Fruit fly (Drosophila melanogaster) whole organism, embryonic: ENCODE results near the gene Reg-2.

ENCODE experiments used
- Asciz ChIP-seq: fragments of 200-800 bp; sonication (Bioruptor generic); optimal IDR thresholded peaks from 2 replicates; lab custom pipeline; 2017; ENCODE audit warnings: missing biosample characterization, mild to moderate bottlenecking, missing genetic modification characterization, missing genetic modification reagents
- Atf-2 ChIP-seq: fragments of 200-800 bp; sonication (Bioruptor generic); optimal IDR thresholded peaks from 2 replicates; lab custom pipeline; 2016; ENCODE audit warnings: missing biosample characterization, missing genetic modification characterization
- BtbVII ChIP-seq: fragments of 200-800 bp; sonication (Bioruptor generic); optimal IDR thresholded peaks from 3 replicates; lab custom pipeline; 2017; ENCODE audit warnings: missing biosample characterization, mild to moderate bottlenecking, missing genetic modification characterization
- CG10654 ChIP-seq: fragments of 200-800 bp; sonication (Bioruptor generic); optimal IDR thresholded peaks from 2 replicates; lab custom pipeline; 2016; ENCODE audit warnings: missing biosample characterization, missing genetic modification characterization
- CG11560 ChIP-seq: fragments of 200-800 bp; sonication (Bioruptor generic); IDR thresholded peaks from 3 replicates; pipeline ENCODE4 v1.3.6; 2022; ENCODE audit warnings: missing biosample characterization, missing genetic modification characterization
- CG11695 ChIP-seq: fragments of 200-800 bp; sonication (Bioruptor generic); IDR thresholded peaks from 3 replicates; pipeline ENCODE4 v1.3.6; 2022; ENCODE audit warnings: missing biosample characterization, missing genetic modification characterization
- CG12236 ChIP-seq: fragments of 200-800 bp; sonication (Bioruptor generic); optimal IDR thresholded peaks from 2 replicates; lab custom pipeline; 2016; ENCODE audit warnings: missing biosample characterization, missing genetic modification characterization
- CG12769 ChIP-seq: fragments of 200-800 bp; sonication (Bioruptor generic); optimal IDR thresholded peaks from 2 replicates; lab custom pipeline; 2019; ENCODE audit warnings: missing biosample characterization, mild to moderate bottlenecking, missing genetic modification characterization, moderate library complexity
- CG14710 ChIP-seq: fragments of 200-800 bp; sonication (Bioruptor generic); optimal IDR thresholded peaks from 3 replicates; lab custom pipeline; 2019; ENCODE audit warnings: missing biosample characterization, mild to moderate bottlenecking, missing genetic modification characterization, moderate library complexity
- CG16815 ChIP-seq: fragments of 200-800 bp; sonication (Bioruptor generic); optimal IDR thresholded peaks from 3 replicates; lab custom pipeline; 2017; ENCODE audit warnings: missing biosample characterization, mild to moderate bottlenecking, missing genetic modification characterization
- CG17385 ChIP-seq: fragments of 200-800 bp; sonication (Bioruptor generic); optimal IDR thresholded peaks from 3 replicates; lab custom pipeline; 2018; ENCODE audit warnings: missing biosample characterization, mild to moderate bottlenecking, missing genetic modification characterization
- CG17802 ChIP-seq: fragments of 200-800 bp; sonication (Bioruptor generic); optimal IDR thresholded peaks from 2 replicates; lab custom pipeline; 2018; ENCODE audit warnings: missing biosample characterization, mild to moderate bottlenecking, missing genetic modification characterization, moderate library complexity
- CG1792 ChIP-seq: fragments of 200-800 bp; sonication (Bioruptor generic); optimal IDR thresholded peaks from 2 replicates; lab custom pipeline; 2016; ENCODE audit warnings: missing biosample characterization, missing genetic modification characterization
- CG1832 ChIP-seq: fragments of 200-800 bp; sonication (Bioruptor generic); optimal IDR thresholded peaks from 2 replicates; lab custom pipeline; 2017; ENCODE audit warnings: missing biosample characterization, mild to moderate bottlenecking, missing genetic modification characterization, inconsistent platforms
- CG32772 ChIP-seq: fragments of 200-800 bp; sonication (Bioruptor generic); IDR thresholded peaks from 2 replicates; pipeline ENCODE4 v1.3.6; 2022; ENCODE audit warnings: missing biosample characterization, missing genetic modification characterization
- CG3281 ChIP-seq: fragments of 200-800 bp; sonication (Bioruptor generic); optimal IDR thresholded peaks from 3 replicates; lab custom pipeline; 2017; ENCODE audit warnings: missing biosample characterization, mild to moderate bottlenecking, missing genetic modification characterization
- CG33557 ChIP-seq: fragments of 200-800 bp; sonication (Bioruptor generic); optimal IDR thresholded peaks from 2 replicates; lab custom pipeline; 2019; ENCODE audit warnings: missing biosample characterization, mild to moderate bottlenecking, missing genetic modification characterization, moderate library complexity
- CG34422 ChIP-seq: fragments of 200-800 bp; sonication (Bioruptor generic); IDR thresholded peaks from 3 replicates; pipeline ENCODE4 v1.3.6; 2022; ENCODE audit warnings: missing biosample characterization, missing genetic modification characterization
- CG42726 ChIP-seq: fragments of 200-800 bp; sonication (Bioruptor generic); IDR thresholded peaks from 2 replicates; pipeline ENCODE4 v1.3.6; 2022; ENCODE audit warnings: missing biosample characterization, missing genetic modification characterization; ENCODE audit not compliant: partially characterized antibody
- CG4854 ChIP-seq: fragments of 200-800 bp; sonication (Bioruptor generic); optimal IDR thresholded peaks from 2 replicates; lab custom pipeline; 2016; ENCODE audit warnings: missing biosample characterization, missing genetic modification characterization, inconsistent platforms
- CG6272 ChIP-seq: fragments of 200-800 bp; sonication (Bioruptor generic); IDR thresholded peaks from 2 replicates; pipeline ENCODE4 v1.3.6; 2022; ENCODE audit warnings: missing biosample characterization, missing genetic modification characterization
- CG7556 ChIP-seq: fragments of 200-800 bp; sonication (Bioruptor generic); optimal IDR thresholded peaks from 2 replicates; lab custom pipeline; 2017; ENCODE audit warnings: missing biosample characterization, mild to moderate bottlenecking, missing genetic modification characterization
- CG9609 ChIP-seq: fragments of 200-800 bp; sonication (Bioruptor generic); optimal IDR thresholded peaks from 3 replicates; lab custom pipeline; 2016; ENCODE audit warnings: missing biosample characterization, missing genetic modification characterization
- D ChIP-seq, 2 experiments: fragments of 200-800 bp in 1 of 2; fragments of >200 bp in 1 of 2; sonication (Bioruptor generic) in 1 of 2; optimal IDR thresholded peaks; 2 replicates in 1 of 2; 3 replicates in 1 of 2; lab custom pipeline; 2017; ENCODE audit warnings: mild to moderate bottlenecking in 1 of 2, missing biosample characterization in 1 of 2, missing genetic modification characterization in 1 of 2, missing genetic modification reagents in 1 of 2
- D19A ChIP-seq: fragments of 200-800 bp; optimal IDR thresholded peaks from 3 replicates; lab custom pipeline; 2019; ENCODE audit warnings: missing biosample characterization, mild to moderate bottlenecking, missing genetic modification characterization, moderate library complexity
- Doc3 ChIP-seq: fragments of 200-800 bp; sonication (Bioruptor generic); IDR thresholded peaks from 3 replicates; pipeline ENCODE4 v1.3.6; 2022; ENCODE audit warnings: missing biosample characterization, missing genetic modification characterization; ENCODE audit not compliant: partially characterized antibody
- Ets65A ChIP-seq: fragments of 200-800 bp; sonication (Bioruptor generic); peaks from one replicate; lab custom pipeline; 2016; ENCODE audit warnings: missing biosample characterization, missing genetic modification characterization
- HLH4C ChIP-seq: fragments of 200-800 bp; sonication (Bioruptor generic); IDR thresholded peaks from 3 replicates; pipeline ENCODE4 v1.3.6; 2022; ENCODE audit warnings: missing biosample characterization, missing genetic modification characterization; ENCODE audit not compliant: partially characterized antibody
- Mad ChIP-seq: fragments of 200-800 bp; sonication (Bioruptor generic); optimal IDR thresholded peaks from 2 replicates; lab custom pipeline; 2016; ENCODE audit warnings: missing biosample characterization, missing genetic modification characterization
- Ssrp ChIP-seq: fragments of 200-800 bp; sonication (Bioruptor generic); optimal IDR thresholded peaks from 2 replicates; lab custom pipeline; 2018; ENCODE audit warnings: missing biosample characterization, mild to moderate bottlenecking, missing genetic modification characterization, moderate library complexity
- Trl ChIP-seq, 3 experiments: fragments of >200 bp in 2 of 3; fragments of 200-800 bp in 1 of 3; sonication (Bioruptor generic) in 1 of 3; optimal IDR thresholded peaks; 2 replicates in 1 of 3; 3 replicates in 2 of 3; lab custom pipeline; 2016 to 2017; ENCODE audit warnings: missing biosample characterization in 1 of 3, missing genetic modification characterization in 1 of 3
- ase ChIP-seq: fragments of 200-800 bp; sonication (Bioruptor generic); IDR thresholded peaks from 3 replicates; pipeline ENCODE4 v1.3.6; 2022; ENCODE audit warnings: missing biosample characterization, missing genetic modification characterization
- dan ChIP-seq: fragments of 200-800 bp; sonication (Bioruptor generic); IDR thresholded peaks from 2 replicates; pipeline ENCODE4 v1.3.6; 2022; ENCODE audit warnings: missing biosample characterization, missing genetic modification characterization
- dmrt11E ChIP-seq: fragments of 200-800 bp; sonication (Bioruptor generic); optimal IDR thresholded peaks from 3 replicates; lab custom pipeline; 2018; ENCODE audit warnings: missing biosample characterization, mild to moderate bottlenecking, missing genetic modification characterization, moderate library complexity
- en ChIP-seq: fragments of 200-800 bp; sonication (Bioruptor generic); optimal IDR thresholded peaks from 2 replicates; lab custom pipeline; 2016; ENCODE audit warnings: missing biosample characterization, missing genetic modification characterization
- hbn ChIP-seq: fragments of 200-800 bp; sonication (Bioruptor generic); IDR thresholded peaks from 2 replicates; pipeline ENCODE4 v1.3.6; 2022; ENCODE audit warnings: missing biosample characterization, missing genetic modification characterization; ENCODE audit not compliant: partially characterized antibody
- kah ChIP-seq: fragments of 200-800 bp; sonication (Bioruptor generic); optimal IDR thresholded peaks from 2 replicates; lab custom pipeline; 2018; ENCODE audit warnings: missing biosample characterization, mild to moderate bottlenecking, missing genetic modification characterization
- lab ChIP-seq: fragments of 200-800 bp; sonication (Bioruptor generic); optimal IDR thresholded peaks from 3 replicates; lab custom pipeline; 2017; ENCODE audit warnings: missing biosample characterization, missing genetic modification characterization, mild to moderate bottlenecking, moderate library complexity, missing genetic modification reagents
- p53 ChIP-seq: fragments of 200-800 bp; sonication (Bioruptor generic); optimal IDR thresholded peaks from 2 replicates; lab custom pipeline; 2016; ENCODE audit warnings: missing biosample characterization, missing genetic modification characterization
- pho ChIP-seq: fragments of 200-800 bp; sonication (Bioruptor generic); optimal IDR thresholded peaks from 2 replicates; lab custom pipeline; 2016; ENCODE audit warnings: missing biosample characterization, missing genetic modification characterization
- pzg ChIP-seq: fragments of 200-800 bp; sonication (Bioruptor generic); optimal IDR thresholded peaks from 3 replicates; lab custom pipeline; 2018; ENCODE audit warnings: missing biosample characterization, mild to moderate bottlenecking, missing genetic modification characterization, moderate library complexity
- repo ChIP-seq: fragments of 200-800 bp; sonication (Bioruptor generic); optimal IDR thresholded peaks from 2 replicates; lab custom pipeline; 2016; ENCODE audit warnings: missing biosample characterization, missing genetic modification characterization
- tap ChIP-seq: fragments of 200-800 bp; optimal IDR thresholded peaks from 3 replicates; lab custom pipeline; 2019; ENCODE audit warnings: missing biosample characterization, mild to moderate bottlenecking, missing genetic modification characterization, moderate library complexity
- wdn ChIP-seq: fragments of 200-800 bp; sonication (Bioruptor generic); IDR thresholded peaks from 2 replicates; pipeline ENCODE4 v1.3.6; 2022; ENCODE audit warnings: missing biosample characterization, missing genetic modification characterization

Reg-2 gene

dm6 chr3L:613578-614300 is 7.4 kb upstream of the Reg-2 start (continued):
- TF ChIP-seq CG32772 (GFP tag; lab: Robert Waterston, UW) (no peak), CG10654 (GFP tag; lab: Kevin White, UChicago) (peak; percentile 18), CG16815 (GFP tag; lab: Kevin White, UChicago) (peak; percentile 55), CG34422 (GFP tag; lab: Robert Waterston, UW) (peak; percentile 49; the same call in 2 of the 3 replicates), Doc3 (GFP tag; lab: Robert Waterston, UW) (no peak), hbn (GFP tag; lab: Robert Waterston, UW) (no peak), CG42726 (GFP tag; lab: Robert Waterston, UW) (no peak), CG1792 (GFP tag; lab: Kevin White, UChicago) (no peak), Ssrp (tag; lab: Kevin White, UChicago) (peak; percentile 59), CG11560 (tag; lab: Robert Waterston, UW) (no peak), Ets65A (GFP tag; lab: Kevin White, UChicago) (peak; percentile 85), D19A (tag; lab: Kevin White, UChicago) (peak; percentile 61), tap (peak; percentile 10), en (GFP tag; lab: Kevin White, UChicago) (no peak), CG11695 (GFP tag; lab: Robert Waterston, UW) (no peak; the same call in 2 of the 3 replicates), CG33557 (GFP tag; lab: Kevin White, UChicago) (peak; percentile 24)

- TF ChIP-seq CG7556 (peak; percentile 63), CG12236 (GFP tag; lab: Kevin White, UChicago) (peak; percentile 47), HLH4C (GFP tag; lab: Robert Waterston, UW) (no peak), CG12769 (tag; lab: Kevin White, UChicago) (peak; percentile 92), Mad (peak; percentile 63), pzg (GFP tag; lab: Kevin White, UChicago) (no peak), Trl (optimal IDR thresholded peaks at IDR 0.05; lab: Kevin White, UChicago) (no peak), Trl (GFP tag; optimal IDR thresholded peaks at IDR 0.05; lab: Kevin White, UChicago) (peak; percentile 52), Atf-2 (GFP tag; lab: Kevin White, UChicago) (peak; percentile 16), CG14710 (tag; lab: Kevin White, UChicago) (peak; percentile 24), Asciz (GFP tag; lab: Kevin White, UChicago) (peak; percentile 34), CG4854 (peak; percentile 22), CG9609 (GFP tag; lab: Kevin White, UChicago) (peak; percentile 56), D (optimal IDR thresholded peaks at IDR 0.05; lab: Kevin White, UChicago) (no peak), D (GFP tag; optimal IDR thresholded peaks at IDR 0.05; lab: Kevin White, UChicago) (peak; percentile 47), CG3281 (GFP tag; lab: Kevin White, UChicago) (peak; percentile 85), CG1832 (GFP tag; lab: Kevin White, UChicago) (no peak), pho (peak; percentile 13), p53 (GFP tag; lab: Kevin White, UChicago) (peak; percentile 28), CG6272 (peak; percentile 51), CG17385 (GFP tag; lab: Kevin White, UChicago) (peak; percentile 72), wdn (GFP tag; lab: Robert Waterston, UW) (peak; percentile 71), ase (GFP tag; lab: Robert Waterston, UW) (peak; percentile 58; the same call in 2 of the 3 replicates), CG17802 (tag; lab: Kevin White, UChicago) (no peak), kah (GFP tag; lab: Kevin White, UChicago) (peak; percentile 73), dan (GFP tag; lab: Robert Waterston, UW) (no peak), BtbVII (GFP tag; lab: Kevin White, UChicago) (peak; percentile 75), dmrt11E (tag; lab: Kevin White, UChicago) (peak; percentile 19), lab (GFP tag; lab: Kevin White, UChicago) (peak; percentile 89), repo (GFP tag; lab: Kevin White, UChicago) (peak; percentile 8)
Measured at dm6 chr3L:611639-612611, 5.6 kb upstream of the Reg-2 start.
